Fruit fly (Drosophila melanogaster): ENCODE results near the gene Uggt.

Gene Uggt

dm6 chr3L:18898086-18898470, 25.5 kb downstream of the Uggt start, which contains the start of gene CG3902:
TSS of gene CG3902 (minus strand) at chr3L:18898293.
- TF ChIP-seq CG34367 (tag; optimal IDR thresholded peaks at IDR 0.05) (no peak), CG13204 (GFP tag; optimal IDR thresholded peaks at IDR 0.05) (no peak), Snoo (tag; optimal IDR thresholded peaks at IDR 0.05) (peak; percentile 25), CG32121 (GFP tag; IDR thresholded peaks at IDR 0.05) (peak; percentile 37; the same call in 1 of the 2 replicates), fd96Ca (GFP tag; IDR thresholded peaks at IDR 0.05) (no peak), D1 (tag; optimal IDR thresholded peaks at IDR 0.05) (no peak), CG10348 (GFP tag; IDR thresholded peaks at IDR 0.05) (no peak), EcR (GFP tag; optimal IDR thresholded peaks at IDR 0.05) (peak; percentile 66), CG14655 (GFP tag; optimal IDR thresholded peaks at IDR 0.05) (no peak), CG15710 (tag; optimal IDR thresholded peaks at IDR 0.05) (no peak), Pif1B (GFP tag; optimal IDR thresholded peaks at IDR 0.05) (no peak), rn (GFP tag; IDR thresholded peaks at IDR 0.05) (no peak), CG12605 (GFP tag; IDR thresholded peaks at IDR 0.05) (no peak), CG17806 (tag; optimal IDR thresholded peaks at IDR 0.05) (no peak), CG4496 (GFP tag; IDR thresholded peaks at IDR 0.05) (no peak; the same call in 1 of the 3 replicates), CG8301 (tag; optimal IDR thresholded peaks at IDR 0.05) (no peak), CG9948 (tag; optimal IDR thresholded peaks at IDR 0.05) (no peak), Ets98B (GFP tag; IDR thresholded peaks at IDR 0.05) (peak; percentile 49; the same call in 1 of the 2 replicates), Pif1A (GFP tag; optimal IDR thresholded peaks at IDR 0.05) (no peak), CG8159 (tag; optimal IDR thresholded peaks at IDR 0.05) (no peak), gl (tag; optimal IDR thresholded peaks at IDR 0.05) (no peak)

dm6 chr3L:18898770-18899278, 26.3 kb downstream of the Uggt start, which contains the start of gene RpL26:
TSS of gene RpL26 (plus strand) at chr3L:18898875.
- peak; percentile 23 for TF ChIP-seq CG17806 (tag; optimal IDR thresholded peaks at IDR 0.05)
- no peak for TF ChIP-seq fd96Ca (GFP tag; IDR thresholded peaks at IDR 0.05)
- peak; percentile 33 for TF ChIP-seq gl (tag; optimal IDR thresholded peaks at IDR 0.05)
- TF ChIP-seq Pif1A (GFP tag; optimal IDR thresholded peaks at IDR 0.05) = no peak
- TF ChIP-seq CG34367 (tag; optimal IDR thresholded peaks at IDR 0.05) = peak; percentile 32
- peak; percentile 65 for TF ChIP-seq CG15710 (tag; optimal IDR thresholded peaks at IDR 0.05)
- TF ChIP-seq rn (GFP tag; IDR thresholded peaks at IDR 0.05) = no peak
- TF ChIP-seq CG8301 (tag; optimal IDR thresholded peaks at IDR 0.05) = no peak
- peak; percentile 20 for TF ChIP-seq CG9948 (tag; optimal IDR thresholded peaks at IDR 0.05)
- no peak for TF ChIP-seq D1 (tag; optimal IDR thresholded peaks at IDR 0.05)
- TF ChIP-seq CG8159 (tag; optimal IDR thresholded peaks at IDR 0.05) = peak; percentile 54
- no peak for TF ChIP-seq Pif1B (GFP tag; optimal IDR thresholded peaks at IDR 0.05)
- peak; percentile 51 for TF ChIP-seq Snoo (tag; optimal IDR thresholded peaks at IDR 0.05)
- 0 out of 3 replicates have a peak, but pooled peaks have one; percentile 16 for TF ChIP-seq CG4496 (GFP tag; IDR thresholded peaks at IDR 0.05)
- no peak for TF ChIP-seq CG13204 (GFP tag; optimal IDR thresholded peaks at IDR 0.05)
- TF ChIP-seq CG12605 (GFP tag; IDR thresholded peaks at IDR 0.05) = peak; percentile 32; the same call in 1 of the 2 replicates
- peak; percentile 27; the same call in 1 of the 2 replicates for TF ChIP-seq CG32121 (GFP tag; IDR thresholded peaks at IDR 0.05)

- TF ChIP-seq CG9948 (tag; optimal IDR thresholded peaks at IDR 0.05) (no peak), EcR (GFP tag; optimal IDR thresholded peaks at IDR 0.05) (no peak), CG34367 (tag; optimal IDR thresholded peaks at IDR 0.05) (no peak), CG10348 (GFP tag; IDR thresholded peaks at IDR 0.05) (no peak), CG8301 (tag; optimal IDR thresholded peaks at IDR 0.05) (no peak), rn (GFP tag; IDR thresholded peaks at IDR 0.05) (no peak), CG32121 (GFP tag; IDR thresholded peaks at IDR 0.05) (no peak), CG15710 (tag; optimal IDR thresholded peaks at IDR 0.05) (no peak), CG4496 (GFP tag; IDR thresholded peaks at IDR 0.05) (no peak), Snoo (tag; optimal IDR thresholded peaks at IDR 0.05) (no peak), CG8159 (tag; optimal IDR thresholded peaks at IDR 0.05) (no peak), CG12605 (GFP tag; IDR thresholded peaks at IDR 0.05) (no peak), D1 (tag; optimal IDR thresholded peaks at IDR 0.05) (no peak)
Measured at dm6 chr3L:18901411-18901810, 28.9 kb downstream of the Uggt start, which contains the start of the genes arx and CG6843. TSS of gene arx (minus strand) at chr3L:18901554. TSS of gene CG6843 (plus strand) at chr3L:18901594.

dm6 chr3L:18904772-18905601, 32.4 kb downstream of the Uggt start, which contains the start of the genes CSN1b and Prp6:
TSS of gene CSN1b (minus strand) at chr3L:18904930.
TSS of gene Prp6 (plus strand) at chr3L:18905372.
- TF ChIP-seq rn (GFP tag; IDR thresholded peaks at IDR 0.05) = no peak
- no peak for TF ChIP-seq CG9948 (tag; optimal IDR thresholded peaks at IDR 0.05)
- no peak for TF ChIP-seq CG12605 (GFP tag; IDR thresholded peaks at IDR 0.05)
- no peak for TF ChIP-seq CG17806 (tag; optimal IDR thresholded peaks at IDR 0.05)
- no peak for TF ChIP-seq gl (tag; optimal IDR thresholded peaks at IDR 0.05)
- TF ChIP-seq CG15710 (tag; optimal IDR thresholded peaks at IDR 0.05) = no peak

dm6 chr3L:18911082-18911481, 38.5 kb downstream of the Uggt start, which contains the start of gene Ir75d:
TSS of gene Ir75d (minus strand) at chr3L:18911182.
- TF ChIP-seq CG17806 (tag; optimal IDR thresholded peaks at IDR 0.05) (no peak), CG8159 (tag; optimal IDR thresholded peaks at IDR 0.05) (no peak), Ets98B (GFP tag; IDR thresholded peaks at IDR 0.05) (no peak), CG15710 (tag; optimal IDR thresholded peaks at IDR 0.05) (no peak), rn (GFP tag; IDR thresholded peaks at IDR 0.05) (no peak), gl (tag; optimal IDR thresholded peaks at IDR 0.05) (no peak), CG13204 (GFP tag; optimal IDR thresholded peaks at IDR 0.05) (no peak), CG9948 (tag; optimal IDR thresholded peaks at IDR 0.05) (no peak), Snoo (tag; optimal IDR thresholded peaks at IDR 0.05) (no peak), CG32121 (GFP tag; IDR thresholded peaks at IDR 0.05) (no peak), D1 (tag; optimal IDR thresholded peaks at IDR 0.05) (no peak), CG34367 (tag; optimal IDR thresholded peaks at IDR 0.05) (no peak)

Measured in whole organism, pupa.